Worm (Caenorhabditis elegans) whole organism, young adult: ENCODE data around the gene ZK822.1.

Experiments
- C06A6.2 ChIP-seq: fragments of 200-800 bp; sonication (Bioruptor generic); conservative IDR thresholded peaks from 2 replicates; pipeline ENCODE4 v1.3.6; 2022; ENCODE audit warnings: missing genetic modification characterization, missing compliant biosample characterization
- F10E7.11 ChIP-seq: sonication (generic microtip); optimal IDR thresholded peaks from 2 replicates; lab custom pipeline; 2017; ENCODE audit warnings: mild to moderate bottlenecking, missing genetic modification characterization, moderate library complexity, missing compliant biosample characterization
- F23B12.7 ChIP-seq: sonication (generic microtip); optimal IDR thresholded peaks from 2 replicates; lab custom pipeline; 2017; ENCODE audit warnings: missing genetic modification characterization, mild to moderate bottlenecking, missing compliant biosample characterization, antibody characterized with exemption, moderate library complexity; ENCODE audit not compliant: insufficient read depth
- F49E8.2 ChIP-seq: sonication (generic microtip); optimal IDR thresholded peaks from 3 replicates; lab custom pipeline; 2017; ENCODE audit warnings: missing genetic modification characterization, mild to moderate bottlenecking, missing compliant biosample characterization, antibody characterized with exemption, moderate library complexity; ENCODE audit not compliant: insufficient read depth
- F55B11.4 ChIP-seq: sonication (generic microtip); optimal IDR thresholded peaks from 2 replicates; lab custom pipeline; 2016; ENCODE audit warnings: missing compliant biosample characterization, missing genetic modification characterization, borderline replicate concordance; ENCODE audit not compliant: insufficient read depth
- F57A8.1 ChIP-seq: fragments of 200-800 bp; sonication (Bioruptor generic); optimal IDR thresholded peaks from 2 replicates; lab custom pipeline; 2018; ENCODE audit warnings: mild to moderate bottlenecking, missing genetic modification characterization, moderate library complexity, missing compliant biosample characterization
- T26A5.8 ChIP-seq: sonication (generic microtip); optimal IDR thresholded peaks from 2 replicates; lab custom pipeline; 2016; ENCODE audit warnings: missing genetic modification characterization, missing compliant biosample characterization
- Y53G8AR.9 ChIP-seq: fragments of 200-800 bp; sonication (Bioruptor generic); conservative IDR thresholded peaks from 2 replicates; pipeline ENCODE4 v1.3.6; 2022; ENCODE audit warnings: missing genetic modification reagents, missing genetic modification characterization, missing compliant biosample characterization
- akir-1 ChIP-seq: fragments of 200-800 bp; sonication (Bioruptor generic); optimal IDR thresholded peaks from 2 replicates; lab custom pipeline; 2018; ENCODE audit warnings: mild to moderate bottlenecking, missing genetic modification characterization, moderate library complexity, missing compliant biosample characterization
- ama-1 ChIP-seq, 3 experiments: fragments of 150-350 bp in 1 of 3; sonication (generic microtip) in 2 of 3; optimal IDR thresholded peaks; 2 replicates each; lab custom pipeline; 2014 to 2018; ENCODE audit warnings: missing biosample characterization in 2 of 3, missing genetic modification characterization in 2 of 3, missing genetic modification reagents in 2 of 3
- aptf-3 ChIP-seq: fragments of 200-800 bp; sonication (Bioruptor generic); IDR thresholded peaks from 2 replicates; pipeline ENCODE4 v1.3.6; 2022; ENCODE audit warnings: missing genetic modification characterization, missing compliant biosample characterization
- athp-1 ChIP-seq: sonication (generic microtip); optimal IDR thresholded peaks from 2 replicates; lab custom pipeline; 2017; ENCODE audit warnings: mild to moderate bottlenecking, missing genetic modification characterization, missing compliant biosample characterization
- attf-3 ChIP-seq: fragments of 200-800 bp; sonication (Bioruptor generic); conservative IDR thresholded peaks from 2 replicates; pipeline ENCODE4 v1.3.6; 2022; ENCODE audit warnings: missing genetic modification reagents, missing genetic modification characterization, missing compliant biosample characterization
- bed-1 ChIP-seq: fragments of 200-800 bp; sonication (Bioruptor generic); IDR thresholded peaks from 2 replicates; pipeline ENCODE4 v1.3.6; 2022; ENCODE audit warnings: missing genetic modification reagents, missing genetic modification characterization, missing compliant biosample characterization
- bed-2 ChIP-seq: fragments of 200-800 bp; sonication (Bioruptor generic); IDR thresholded peaks from 2 replicates; pipeline ENCODE4 v1.3.6; 2022; ENCODE audit warnings: missing genetic modification reagents, missing genetic modification characterization, missing compliant biosample characterization
- ceh-100 ChIP-seq: fragments of 200-800 bp; sonication (Bioruptor generic); IDR thresholded peaks from 2 replicates; pipeline ENCODE4 v1.3.6; 2022; ENCODE audit warnings: missing genetic modification reagents, missing genetic modification characterization, missing compliant biosample characterization
- ceh-58 ChIP-seq: fragments of 200-800 bp; sonication (Bioruptor generic); IDR thresholded peaks from 2 replicates; pipeline ENCODE4 v1.3.6; 2022; ENCODE audit warnings: missing genetic modification characterization, missing compliant biosample characterization
- ceh-79 ChIP-seq: sonication (generic microtip); optimal IDR thresholded peaks from 2 replicates; lab custom pipeline; 2017; ENCODE audit warnings: mild to moderate bottlenecking, missing genetic modification characterization, missing compliant biosample characterization
- ceh-91 ChIP-seq: fragments of 200-800 bp; sonication (Bioruptor generic); IDR thresholded peaks from 2 replicates; pipeline ENCODE4 v1.3.6; 2022; ENCODE audit warnings: missing genetic modification reagents, missing genetic modification characterization, missing compliant biosample characterization
- die-1 ChIP-seq: sonication (generic microtip); optimal IDR thresholded peaks from 2 replicates; lab custom pipeline; 2016; ENCODE audit warnings: missing genotype, mild to moderate bottlenecking, missing genetic modification characterization, missing compliant biosample characterization
- dpff-1 ChIP-seq: sonication (generic microtip); optimal IDR thresholded peaks from 2 replicates; lab custom pipeline; 2017; ENCODE audit warnings: mild to moderate bottlenecking, missing genetic modification characterization, missing compliant biosample characterization
- dpl-1 ChIP-seq: fragments of 150-350 bp; optimal IDR thresholded peaks from 2 replicates; lab custom pipeline; 2014; ENCODE audit warnings: missing biosample characterization, missing genetic modification reagents, missing genetic modification characterization
- egl-18 ChIP-seq: fragments of 200-800 bp; sonication (Bioruptor generic); IDR thresholded peaks from 2 replicates; pipeline ENCODE4 v1.3.6; 2022; ENCODE audit warnings: missing genetic modification reagents, missing genetic modification characterization, missing compliant biosample characterization
- egrh-3 ChIP-seq: fragments of 200-800 bp; sonication (Bioruptor generic); IDR thresholded peaks from 2 replicates; pipeline ENCODE4 v1.3.6; 2022; ENCODE audit warnings: missing genetic modification reagents, missing genetic modification characterization, missing compliant biosample characterization
- ets-4 ChIP-seq: fragments of 200-800 bp; sonication (Bioruptor generic); optimal IDR thresholded peaks from 2 replicates; lab custom pipeline; 2018; ENCODE audit warnings: mild to moderate bottlenecking, missing genetic modification characterization, missing compliant biosample characterization
- hlh-12 ChIP-seq: sonication (generic microtip); optimal IDR thresholded peaks from 2 replicates; lab custom pipeline; 2016; ENCODE audit warnings: missing genetic modification characterization, missing compliant biosample characterization
- hmg-20 ChIP-seq: fragments of 200-800 bp; sonication (Bioruptor generic); IDR thresholded peaks from 2 replicates; pipeline ENCODE4 v1.3.6; 2022; ENCODE audit warnings: missing genetic modification reagents, missing genetic modification characterization, missing compliant biosample characterization
- hrde-1 ChIP-seq: sonication (generic microtip); optimal IDR thresholded peaks from 2 replicates; lab custom pipeline; 2016; ENCODE audit warnings: missing genetic modification characterization, mild to moderate bottlenecking, missing compliant biosample characterization, moderate library complexity, missing genotype, missing genetic modification reagents, borderline replicate concordance
- lag-1 ChIP-seq: fragments of 200-800 bp; sonication (Bioruptor generic); IDR thresholded peaks from 2 replicates; pipeline ENCODE4 v1.3.6; 2022; ENCODE audit warnings: missing genetic modification reagents, missing genetic modification characterization, missing compliant biosample characterization
- lin-26 ChIP-seq: fragments of 200-800 bp; sonication (Bioruptor generic); IDR thresholded peaks from 2 replicates; pipeline ENCODE4 v1.3.6; 2022; ENCODE audit warnings: missing genetic modification reagents, missing genetic modification characterization, missing compliant biosample characterization
- lin-35 ChIP-seq, 3 experiments: fragments of 150-350 bp in 2 of 3; sonication (generic microtip) in 1 of 3; optimal IDR thresholded peaks; 2 replicates each; lab custom pipeline; 2014 to 2018; ENCODE audit warnings: missing biosample characterization in 3 of 3, missing genetic modification characterization in 3 of 3, missing genetic modification reagents in 3 of 3
- lin-40 ChIP-seq: sonication (generic microtip); optimal IDR thresholded peaks from 2 replicates; lab custom pipeline; 2016; ENCODE audit warnings: missing genetic modification characterization, mild to moderate bottlenecking, missing compliant biosample characterization, missing genotype, missing genetic modification reagents
- lin-54 ChIP-seq: fragments of 200-800 bp; sonication (Bioruptor generic); optimal IDR thresholded peaks from 2 replicates; lab custom pipeline; 2018; ENCODE audit warnings: mild to moderate bottlenecking, missing genetic modification characterization, missing compliant biosample characterization
- lsy-27 ChIP-seq: sonication (generic microtip); optimal IDR thresholded peaks from 2 replicates; lab custom pipeline; 2017; ENCODE audit warnings: missing genetic modification characterization, mild to moderate bottlenecking, missing compliant biosample characterization, antibody characterized with exemption, missing genotype, borderline replicate concordance; ENCODE audit not compliant: insufficient read depth
- madf-10 ChIP-seq: sonication (generic microtip); optimal IDR thresholded peaks from 2 replicates; lab custom pipeline; 2016; ENCODE audit warnings: mild to moderate bottlenecking, missing genetic modification characterization, missing compliant biosample characterization
- madf-6 ChIP-seq: fragments of 200-800 bp; sonication (Bioruptor generic); IDR thresholded peaks from 2 replicates; pipeline ENCODE4 v1.3.6; 2022; ENCODE audit warnings: missing genetic modification reagents, missing genetic modification characterization, missing compliant biosample characterization
- mes-4 ChIP-seq: sonication (generic microtip); optimal IDR thresholded peaks from 2 replicates; lab custom pipeline; 2016; ENCODE audit warnings: missing genotype, missing genetic modification characterization, missing compliant biosample characterization
- mxl-1 ChIP-seq: sonication (generic microtip); optimal IDR thresholded peaks from 2 replicates; lab custom pipeline; 2016; ENCODE audit warnings: missing genetic modification characterization, missing compliant biosample characterization
- nfya-1 ChIP-seq: sonication (generic microtip); optimal IDR thresholded peaks from 2 replicates; lab custom pipeline; 2017; ENCODE audit warnings: antibody characterized with exemption, missing compliant biosample characterization, missing genetic modification characterization, borderline replicate concordance; ENCODE audit not compliant: insufficient read depth
- nhr-27 ChIP-seq: fragments of 200-800 bp; sonication (Bioruptor generic); optimal IDR thresholded peaks from 2 replicates; lab custom pipeline; 2018; ENCODE audit warnings: mild to moderate bottlenecking, missing genetic modification characterization, moderate library complexity, missing compliant biosample characterization
- nhr-80 ChIP-seq: sonication (generic microtip); optimal IDR thresholded peaks from 2 replicates; lab custom pipeline; 2016; ENCODE audit warnings: missing genetic modification characterization, missing compliant biosample characterization
- nhr-90 ChIP-seq: sonication (generic microtip); optimal IDR thresholded peaks from 2 replicates; lab custom pipeline; 2016; ENCODE audit warnings: missing genotype, mild to moderate bottlenecking, missing genetic modification characterization, missing compliant biosample characterization
- pbrm-1 ChIP-seq: fragments of 200-800 bp; sonication (Bioruptor generic); IDR thresholded peaks from 2 replicates; pipeline ENCODE4 v1.3.6; 2022; ENCODE audit warnings: missing genetic modification reagents, missing genetic modification characterization, missing compliant biosample characterization
- sptf-2 ChIP-seq: fragments of 200-800 bp; sonication (Bioruptor generic); optimal IDR thresholded peaks from 2 replicates; lab custom pipeline; 2018; ENCODE audit warnings: mild to moderate bottlenecking, missing genetic modification characterization, missing compliant biosample characterization
- tbp1 ChIP-seq: fragments of 200-800 bp; sonication (Bioruptor generic); optimal IDR thresholded peaks from 2 replicates; lab custom pipeline; 2018; ENCODE audit warnings: mild to moderate bottlenecking, missing genetic modification characterization, missing compliant biosample characterization
- unc-130 ChIP-seq: sonication (generic microtip); optimal IDR thresholded peaks from 2 replicates; lab custom pipeline; 2016; ENCODE audit warnings: missing genetic modification reagents, missing genetic modification characterization, missing compliant biosample characterization
- ztf-25 ChIP-seq: fragments of 200-800 bp; sonication (Bioruptor generic); IDR thresholded peaks from 2 replicates; pipeline ENCODE4 v1.3.6; 2022; ENCODE audit warnings: missing genetic modification reagents, missing genetic modification characterization, missing compliant biosample characterization
- ztf-6 ChIP-seq: fragments of 200-800 bp; sonication (Bioruptor generic); IDR thresholded peaks from 2 replicates; pipeline ENCODE4 v1.3.6; 2022; ENCODE audit warnings: missing genetic modification reagents, missing genetic modification characterization, missing compliant biosample characterization

The ZK822.1 gene

ce11 chrIV:11913295-11913940, 8.5 kb downstream of the ZK822.1 start (continued):
- peak; percentile 22; the same call in 1 of the 2 replicates for TF ChIP-seq ceh-100 (GFP tag; lab: Robert Waterston, UW)
- TF ChIP-seq akir-1: no peak
- no peak for TF ChIP-seq nhr-27 (tag; lab: Kevin White, UChicago)
- TF ChIP-seq nhr-90 (tag; lab: Kevin White, UChicago): peak; percentile 61
- TF ChIP-seq ceh-79: no peak
- no peak for TF ChIP-seq bed-1 (GFP tag; lab: Robert Waterston, UW)
- TF ChIP-seq lin-35 (GFP tag; optimal IDR thresholded peaks at IDR 0.05; lab: Kevin White, UChicago): no peak
- TF ChIP-seq F10E7.11 (tag; lab: Kevin White, UChicago): no peak
- TF ChIP-seq dpff-1 (tag; lab: Kevin White, UChicago): no peak
- no peak for TF ChIP-seq tbp1 (GFP tag; lab: Kevin White, UChicago)
- no peak for TF ChIP-seq ets-4
- TF ChIP-seq ceh-58 (GFP tag; lab: Robert Waterston, UW): 0 out of 2 replicates have a peak, but pooled peaks have one; percentile 8
- no peak for TF ChIP-seq ztf-6 (GFP tag; lab: Robert Waterston, UW)
- no peak for TF ChIP-seq die-1
- TF ChIP-seq T26A5.8: no peak
- TF ChIP-seq egl-18 (GFP tag; lab: Robert Waterston, UW): no peak
- no peak for TF ChIP-seq lag-1 (GFP tag; lab: Robert Waterston, UW)
- peak; percentile 35 for TF ChIP-seq lin-54 (GFP tag; lab: Kevin White, UChicago)
- no peak for TF ChIP-seq aptf-3 (GFP tag; lab: Robert Waterston, UW)
- peak; percentile 37; the same call in 1 of the 2 replicates for TF ChIP-seq pbrm-1
- no peak for TF ChIP-seq lin-40 (tag; lab: Kevin White, UChicago)
- TF ChIP-seq lin-26 (GFP tag; lab: Robert Waterston, UW): no peak
- no peak for TF ChIP-seq madf-6 (GFP tag; lab: Robert Waterston, UW)
- TF ChIP-seq nfya-1 (tag; lab: Kevin White, UChicago): no peak
- no peak for TF ChIP-seq hmg-20
- peak; percentile 34 for TF ChIP-seq nhr-80 (tag; lab: Kevin White, UChicago)
- TF ChIP-seq hrde-1 (tag; lab: Kevin White, UChicago): no peak
- no peak for TF ChIP-seq athp-1
- TF ChIP-seq F23B12.7 (tag; lab: Kevin White, UChicago): no peak
- no peak for TF ChIP-seq mxl-1 (tag; lab: Kevin White, UChicago)
- TF ChIP-seq F49E8.2 (tag; lab: Kevin White, UChicago): no peak
- no peak for TF ChIP-seq egrh-3 (GFP tag; lab: Robert Waterston, UW)
- no peak for TF ChIP-seq F55B11.4 (tag; lab: Kevin White, UChicago)
- no peak for TF ChIP-seq F57A8.1
- no peak for TF ChIP-seq unc-130 (GFP tag; lab: Kevin White, UChicago)
- no peak; the same call in 1 of the 2 replicates for TF ChIP-seq C06A6.2 (GFP tag; lab: Robert Waterston, UW)
- no peak for TF ChIP-seq dpl-1 (GFP tag; lab: Kevin White, UChicago)
- no peak for TF ChIP-seq ceh-91
- TF ChIP-seq ama-1 (optimal IDR thresholded peaks at IDR 0.05; lab: Kevin White, UChicago): no peak
- no peak for TF ChIP-seq ama-1 (GFP tag; optimal IDR thresholded peaks at IDR 0.05; lab: Kevin White, UChicago)
- no peak for TF ChIP-seq ztf-25 (GFP tag; lab: Robert Waterston, UW)
- TF ChIP-seq bed-2 (GFP tag; lab: Robert Waterston, UW): no peak
- TF ChIP-seq mes-4 (tag; lab: Kevin White, UChicago): no peak
- peak; percentile 96 for TF ChIP-seq Y53G8AR.9
- no peak for TF ChIP-seq madf-10 (tag; lab: Kevin White, UChicago)
- no peak for TF ChIP-seq lsy-27 (tag; lab: Kevin White, UChicago)
- no peak for TF ChIP-seq sptf-2 (GFP tag; lab: Kevin White, UChicago)
- TF ChIP-seq attf-3: no peak
- no peak for TF ChIP-seq hlh-12 (tag; lab: Kevin White, UChicago)
